Fruit fly (Drosophila melanogaster) whole organism, embryonic: ENCODE results near the gene Nlg4.

ENCODE experiments used
- Antp ChIP-seq: fragments of 200-800 bp; sonication (Bioruptor generic); optimal IDR thresholded peaks from 3 replicates; lab custom pipeline; 2016; ENCODE audit warnings: missing biosample characterization, missing genetic modification characterization
- Asciz ChIP-seq: fragments of 200-800 bp; sonication (Bioruptor generic); optimal IDR thresholded peaks from 2 replicates; lab custom pipeline; 2017; ENCODE audit warnings: missing biosample characterization, mild to moderate bottlenecking, missing genetic modification characterization, missing genetic modification reagents
- BEAF-32 ChIP-seq: fragments of 200-800 bp; sonication (Bioruptor generic); optimal IDR thresholded peaks from 3 replicates; lab custom pipeline; 2017; ENCODE audit warnings: missing biosample characterization, missing genetic modification characterization, mild to moderate bottlenecking, moderate library complexity, missing genetic modification reagents
- Bdp1 ChIP-seq: fragments of 200-800 bp; sonication (Bioruptor generic); optimal IDR thresholded peaks from 3 replicates; lab custom pipeline; 2016; ENCODE audit warnings: missing biosample characterization, missing genetic modification characterization
- CG10543 ChIP-seq: fragments of 200-800 bp; sonication (Bioruptor generic); optimal IDR thresholded peaks from 3 replicates; lab custom pipeline; 2017; ENCODE audit warnings: missing biosample characterization, mild to moderate bottlenecking, missing genetic modification characterization, moderate library complexity
- CG12236 ChIP-seq: fragments of 200-800 bp; sonication (Bioruptor generic); optimal IDR thresholded peaks from 2 replicates; lab custom pipeline; 2016; ENCODE audit warnings: missing biosample characterization, missing genetic modification characterization
- CG12299 ChIP-seq: fragments of 200-800 bp; sonication (Bioruptor generic); optimal IDR thresholded peaks from 2 replicates; lab custom pipeline; 2018; ENCODE audit warnings: missing biosample characterization, mild to moderate bottlenecking, missing genetic modification characterization
- CG14441 ChIP-seq: fragments of 200-800 bp; sonication (Bioruptor generic); IDR thresholded peaks from 2 replicates; pipeline ENCODE4 v1.3.6; 2022; ENCODE audit warnings: missing biosample characterization, missing genetic modification characterization
- CG14965 ChIP-seq: fragments of 200-800 bp; sonication (Bioruptor generic); optimal IDR thresholded peaks from 2 replicates; lab custom pipeline; 2016; ENCODE audit warnings: missing biosample characterization, missing genetic modification characterization, borderline replicate concordance
- CG18011 ChIP-seq: fragments of 200-800 bp; sonication (Bioruptor generic); optimal IDR thresholded peaks from 2 replicates; lab custom pipeline; 2017; ENCODE audit warnings: missing biosample characterization, missing genetic modification characterization, mild to moderate bottlenecking, moderate library complexity, missing genotype
- CG18262 ChIP-seq: fragments of 200-800 bp; optimal IDR thresholded peaks from 3 replicates; lab custom pipeline; 2019; ENCODE audit warnings: missing biosample characterization, mild to moderate bottlenecking, missing genetic modification characterization, moderate library complexity
- CG18599 ChIP-seq: fragments of 200-800 bp; sonication (Bioruptor generic); optimal IDR thresholded peaks from 3 replicates; lab custom pipeline; 2017; ENCODE audit warnings: missing biosample characterization, missing genetic modification characterization, mild to moderate bottlenecking, moderate library complexity, missing genetic modification reagents
- CG2889 ChIP-seq: fragments of 200-800 bp; sonication (Bioruptor generic); IDR thresholded peaks from 3 replicates; pipeline ENCODE4 v1.3.6; 2022; ENCODE audit warnings: missing biosample characterization, missing genetic modification characterization
- CG30403 ChIP-seq: fragments of 200-800 bp; sonication (Bioruptor generic); optimal IDR thresholded peaks from 3 replicates; lab custom pipeline; 2016; ENCODE audit warnings: missing biosample characterization, missing genetic modification characterization
- CG30431 ChIP-seq: fragments of 200-800 bp; sonication (Bioruptor generic); optimal IDR thresholded peaks from 2 replicates; lab custom pipeline; 2017; ENCODE audit warnings: missing biosample characterization, missing genetic modification characterization
- CG31441 ChIP-seq: fragments of 200-800 bp; sonication (Bioruptor generic); IDR thresholded peaks from 2 replicates; pipeline ENCODE4 v1.3.6; 2022; ENCODE audit warnings: missing biosample characterization, missing genetic modification characterization
- CG32532 ChIP-seq: fragments of 200-800 bp; sonication (Bioruptor generic); IDR thresholded peaks from 2 replicates; pipeline ENCODE4 v1.3.6; 2022; ENCODE audit warnings: missing biosample characterization, missing genetic modification characterization
- CG32772 ChIP-seq: fragments of 200-800 bp; sonication (Bioruptor generic); IDR thresholded peaks from 2 replicates; pipeline ENCODE4 v1.3.6; 2022; ENCODE audit warnings: missing biosample characterization, missing genetic modification characterization
- CG6272 ChIP-seq: fragments of 200-800 bp; sonication (Bioruptor generic); IDR thresholded peaks from 2 replicates; pipeline ENCODE4 v1.3.6; 2022; ENCODE audit warnings: missing biosample characterization, missing genetic modification characterization
- CG8388 ChIP-seq: fragments of 200-800 bp; sonication (Bioruptor generic); optimal IDR thresholded peaks from 2 replicates; lab custom pipeline; 2019; ENCODE audit warnings: missing biosample characterization, mild to moderate bottlenecking, missing genetic modification characterization, moderate library complexity
- CG8478 ChIP-seq: fragments of >200 bp; optimal IDR thresholded peaks from 2 replicates; lab custom pipeline; 2018
- CG8944 ChIP-seq: fragments of 200-800 bp; sonication (Bioruptor generic); optimal IDR thresholded peaks from 3 replicates; lab custom pipeline; 2016; ENCODE audit warnings: missing biosample characterization, missing genetic modification characterization
- CG9437 ChIP-seq: fragments of 200-800 bp; sonication (Bioruptor generic); optimal IDR thresholded peaks from 2 replicates; lab custom pipeline; 2018; ENCODE audit warnings: missing biosample characterization, mild to moderate bottlenecking, missing genetic modification characterization
- CG9609 ChIP-seq: fragments of 200-800 bp; sonication (Bioruptor generic); optimal IDR thresholded peaks from 3 replicates; lab custom pipeline; 2016; ENCODE audit warnings: missing biosample characterization, missing genetic modification characterization
- CG9876 ChIP-seq: fragments of 200-800 bp; sonication (Bioruptor generic); optimal IDR thresholded peaks from 2 replicates; lab custom pipeline; 2016; ENCODE audit warnings: missing biosample characterization, missing genetic modification characterization
- E2f1 ChIP-seq: fragments of 200-800 bp; sonication (Bioruptor generic); IDR thresholded peaks from 2 replicates; pipeline ENCODE4 v1.3.6; 2022; ENCODE audit warnings: missing biosample characterization, missing genetic modification characterization
- E2f2 ChIP-seq: fragments of 200-800 bp; sonication (Bioruptor generic); IDR thresholded peaks from 2 replicates; pipeline ENCODE4 v1.3.6; 2022; ENCODE audit warnings: missing biosample characterization, missing genetic modification characterization
- HLH3B ChIP-seq: fragments of 200-800 bp; sonication (Bioruptor generic); IDR thresholded peaks from 2 replicates; pipeline ENCODE4 v1.3.6; 2022; ENCODE audit warnings: missing biosample characterization, missing genetic modification characterization
- Myb ChIP-seq: fragments of 200-800 bp; sonication (Bioruptor generic); optimal IDR thresholded peaks from 2 replicates; lab custom pipeline; 2016; ENCODE audit warnings: missing biosample characterization, missing genetic modification characterization
- Six4 ChIP-seq: fragments of 200-800 bp; sonication (Bioruptor generic); optimal IDR thresholded peaks from 2 replicates; lab custom pipeline; 2016; ENCODE audit warnings: missing biosample characterization, missing genetic modification characterization
- Spps ChIP-seq: fragments of 200-800 bp; sonication (Bioruptor generic); optimal IDR thresholded peaks from 2 replicates; lab custom pipeline; 2018; ENCODE audit warnings: missing biosample characterization, mild to moderate bottlenecking, missing genetic modification characterization
- Sry-β ChIP-seq: fragments of 200-800 bp; sonication (Bioruptor generic); optimal IDR thresholded peaks from 2 replicates; lab custom pipeline; 2018; ENCODE audit warnings: missing biosample characterization, mild to moderate bottlenecking, missing genetic modification characterization, moderate library complexity
- Ssrp ChIP-seq: fragments of 200-800 bp; sonication (Bioruptor generic); optimal IDR thresholded peaks from 2 replicates; lab custom pipeline; 2018; ENCODE audit warnings: missing biosample characterization, mild to moderate bottlenecking, missing genetic modification characterization, moderate library complexity
- az2 ChIP-seq: fragments of 200-800 bp; sonication (Bioruptor generic); optimal IDR thresholded peaks from 3 replicates; lab custom pipeline; 2016; ENCODE audit warnings: missing biosample characterization, missing genetic modification characterization
- btn ChIP-seq: fragments of 200-800 bp; sonication (Bioruptor generic); optimal IDR thresholded peaks from 2 replicates; lab custom pipeline; 2016; ENCODE audit warnings: missing biosample characterization, missing genetic modification characterization
- cad ChIP-seq: fragments of >200 bp; optimal IDR thresholded peaks from 2 replicates; lab custom pipeline; 2017; ENCODE audit warnings: missing biosample characterization, missing genetic modification characterization
- crc ChIP-seq: fragments of 200-800 bp; sonication (Bioruptor generic); optimal IDR thresholded peaks from 2 replicates; lab custom pipeline; 2016; ENCODE audit warnings: missing biosample characterization, missing genetic modification characterization
- dati ChIP-seq: fragments of 200-800 bp; sonication (Bioruptor generic); IDR thresholded peaks from 2 replicates; pipeline ENCODE4 v1.3.6; 2022; ENCODE audit warnings: missing biosample characterization, missing genetic modification characterization
- dmrt11E ChIP-seq: fragments of 200-800 bp; sonication (Bioruptor generic); optimal IDR thresholded peaks from 3 replicates; lab custom pipeline; 2018; ENCODE audit warnings: missing biosample characterization, mild to moderate bottlenecking, missing genetic modification characterization, moderate library complexity
- gem ChIP-seq: fragments of 200-800 bp; sonication (Bioruptor generic); optimal IDR thresholded peaks from 2 replicates; lab custom pipeline; 2019; ENCODE audit warnings: missing biosample characterization, mild to moderate bottlenecking, missing genetic modification characterization, moderate library complexity
- h ChIP-seq: fragments of >200 bp; optimal IDR thresholded peaks from 2 replicates; lab custom pipeline; 2017
- ken ChIP-seq: fragments of 200-800 bp; sonication (Bioruptor generic); IDR thresholded peaks from 3 replicates; pipeline ENCODE4 v1.3.6; 2022; ENCODE audit warnings: missing biosample characterization, missing genetic modification characterization
- klu ChIP-seq: fragments of 200-800 bp; sonication (Bioruptor generic); IDR thresholded peaks from 2 replicates; pipeline ENCODE4 v1.3.6; 2022; ENCODE audit warnings: missing biosample characterization, missing genetic modification characterization
- lola ChIP-seq, 3 experiments: fragments of >200 bp in 2 of 3; fragments of 200-800 bp in 1 of 3; sonication (Bioruptor generic) in 1 of 3; optimal IDR thresholded peaks; 2 replicates each; lab custom pipeline; 2017 to 2019; ENCODE audit warnings: missing biosample characterization in 3 of 3, missing genetic modification characterization in 3 of 3, mild to moderate bottlenecking in 1 of 3, moderate library complexity in 1 of 3
- pzg ChIP-seq: fragments of 200-800 bp; sonication (Bioruptor generic); optimal IDR thresholded peaks from 3 replicates; lab custom pipeline; 2018; ENCODE audit warnings: missing biosample characterization, mild to moderate bottlenecking, missing genetic modification characterization, moderate library complexity
- sim ChIP-seq: fragments of 200-800 bp; sonication (Bioruptor generic); IDR thresholded peaks from 2 replicates; pipeline ENCODE4 v1.3.6; 2022; ENCODE audit warnings: missing biosample characterization, missing genetic modification characterization
- slou ChIP-seq: fragments of 200-800 bp; sonication (Bioruptor generic); optimal IDR thresholded peaks from 3 replicates; lab custom pipeline; 2016; ENCODE audit warnings: missing biosample characterization, missing genetic modification characterization
- slp2 ChIP-seq: fragments of 200-800 bp; sonication (Bioruptor generic); optimal IDR thresholded peaks from 2 replicates; lab custom pipeline; 2016; ENCODE audit warnings: missing biosample characterization, missing genetic modification characterization
- stwl ChIP-seq: fragments of 200-800 bp; sonication (Bioruptor generic); optimal IDR thresholded peaks from 3 replicates; lab custom pipeline; 2018; ENCODE audit warnings: missing biosample characterization, mild to moderate bottlenecking, missing genetic modification characterization, moderate library complexity
- wdn ChIP-seq: fragments of 200-800 bp; sonication (Bioruptor generic); IDR thresholded peaks from 2 replicates; pipeline ENCODE4 v1.3.6; 2022; ENCODE audit warnings: missing biosample characterization, missing genetic modification characterization
- zen ChIP-seq: fragments of 200-800 bp; sonication (Bioruptor generic); optimal IDR thresholded peaks from 3 replicates; lab custom pipeline; 2018; ENCODE audit warnings: missing biosample characterization, mild to moderate bottlenecking, missing genetic modification characterization, moderate library complexity

Nlg4 gene

dm6 chr3R:20292030-20292879 is 87.6 kb downstream of the Nlg4 start (continued):
- TF ChIP-seq CG18262 (tag; lab: Kevin White, UChicago) (peak; percentile 91), CG9609 (GFP tag; lab: Kevin White, UChicago) (no peak), Asciz (GFP tag; lab: Kevin White, UChicago) (no peak), CG12299 (tag; lab: Kevin White, UChicago) (no peak), E2f2 (GFP tag; lab: Robert Waterston, UW) (no peak), Six4 (GFP tag; lab: Kevin White, UChicago) (peak; percentile 39), CG30431 (GFP tag; lab: Kevin White, UChicago) (peak; percentile 40), CG32532 (no peak), wdn (no peak), CG12236 (GFP tag; lab: Kevin White, UChicago) (peak; percentile 63), crc (GFP tag; lab: Kevin White, UChicago) (no peak), HLH3B (GFP tag; lab: Robert Waterston, UW) (no peak; the same call in 1 of the 2 replicates), CG10543 (GFP tag; lab: Kevin White, UChicago) (no peak), CG31441 (GFP tag; lab: Robert Waterston, UW) (no peak), zen (tag; lab: Kevin White, UChicago) (peak; percentile 53), CG18599 (GFP tag; lab: Kevin White, UChicago) (no peak), CG9876 (GFP tag; lab: Kevin White, UChicago) (no peak), klu (GFP tag; lab: Robert Waterston, UW) (no peak), Ssrp (tag; lab: Kevin White, UChicago) (peak; percentile 75), ken (GFP tag; lab: Robert Waterston, UW) (peak; percentile 41; the same call in 1 of the 3 replicates), BEAF-32 (GFP tag; lab: Kevin White, UChicago) (no peak), cad (GFP tag; lab: Kevin White, UChicago) (peak; percentile 98), lola (GFP tag; optimal IDR thresholded peaks at IDR 0.05; lab: Kevin White, UChicago) (peak in 1 of 3 experiments; percentile 93), CG6272 (no peak), dati (no peak), E2f1 (no peak), pzg (GFP tag; lab: Kevin White, UChicago) (no peak), CG8478 (lab: Kevin White, UChicago) (no peak), Sry-β (GFP tag; lab: Kevin White, UChicago) (no peak), CG2889 (no peak), slp2 (peak; percentile 34), CG8388 (GFP tag; lab: Kevin White, UChicago) (peak; percentile 56), gem (no peak), Spps (tag; lab: Kevin White, UChicago) (peak; percentile 42), CG9437 (peak; percentile 67), Antp (peak; percentile 58), slou (GFP tag; lab: Kevin White, UChicago) (no peak), CG30403 (GFP tag; lab: Kevin White, UChicago) (peak; percentile 78), CG18011 (no peak), btn (GFP tag; lab: Kevin White, UChicago) (peak; percentile 52), h (no peak), Myb (GFP tag; lab: Kevin White, UChicago) (peak; percentile 17), az2 (peak; percentile 73), stwl (tag; lab: Kevin White, UChicago) (no peak), CG14441 (no peak), CG32772 (GFP tag; lab: Robert Waterston, UW) (no peak), sim (no peak), dmrt11E (tag; lab: Kevin White, UChicago) (peak; percentile 84), Bdp1 (GFP tag; lab: Kevin White, UChicago) (no peak), CG14965 (GFP tag; lab: Kevin White, UChicago) (no peak), CG8944 (GFP tag; lab: Kevin White, UChicago) (peak; percentile 54)
